Worm (Caenorhabditis elegans): ENCODE data around the gene F13B9.2.

DNA sequence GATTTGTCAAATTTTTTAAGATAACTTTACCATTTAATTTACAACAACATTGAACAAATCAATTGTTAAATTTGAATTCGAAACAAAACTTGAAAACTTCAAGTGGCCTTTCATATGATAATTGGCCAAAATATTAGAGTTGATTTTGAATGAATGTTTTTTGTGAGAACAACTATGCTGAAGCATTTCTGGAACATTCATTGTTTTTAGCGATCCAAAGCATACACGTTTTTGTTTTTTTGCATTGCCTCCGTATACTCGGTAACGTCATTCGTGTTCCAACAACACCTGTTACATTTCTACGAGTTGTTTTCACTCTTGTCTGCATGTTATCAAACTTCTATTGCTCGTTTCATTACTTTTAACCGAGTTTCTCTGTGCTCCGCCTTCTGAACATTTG, 8.5 kb upstream of the F13B9.2 start:
- TF ChIP-seq snpc-4 (tag; optimal IDR thresholded peaks at IDR 0.05) (no peak), unc-62 (GFP tag; optimal IDR thresholded peaks at IDR 0.05) (no peak), skn-1 (tag; optimal IDR thresholded peaks at IDR 0.05) (no peak), nhr-25 (tag; optimal IDR thresholded peaks at IDR 0.05) (no peak)
